Fruit fly (Drosophila melanogaster): Measurements from ENCODE around the gene Aasdh.

Gene Aasdh

DNA sequence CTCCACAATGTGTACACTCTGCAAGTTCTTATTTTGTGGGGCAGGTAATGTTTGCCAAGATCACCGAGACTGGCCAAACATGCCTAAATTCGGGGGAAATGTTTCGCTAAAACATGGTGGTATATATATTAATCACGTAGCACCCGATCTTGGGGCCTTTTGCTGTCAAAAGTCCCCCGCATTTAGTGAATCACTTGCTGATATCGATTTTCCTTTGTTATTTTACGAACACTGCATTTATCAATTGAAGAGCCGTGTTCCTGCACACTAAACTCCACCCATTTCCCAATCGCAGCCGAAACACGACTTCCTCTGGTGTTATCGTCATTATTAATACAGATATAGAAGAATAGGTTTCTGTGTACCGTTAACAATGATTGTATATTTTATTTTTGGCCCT lies 27.7 kb downstream of the Aasdh start:
- TF ChIP-seq Abd-B (GFP tag; optimal IDR thresholded peaks at IDR 0.05), result no peak
- TF ChIP-seq dl (GFP tag; optimal IDR thresholded peaks at IDR 0.05; ENCODE audit: insufficient read depth in 1 of 2, partially characterized antibody in 2 of 2), result no peak
- no peak for TF ChIP-seq Rel (GFP tag; optimal IDR thresholded peaks at IDR 0.05)
- TF ChIP-seq Rel (tag; optimal IDR thresholded peaks at IDR 0.05), result peak; percentile 92

DNA sequence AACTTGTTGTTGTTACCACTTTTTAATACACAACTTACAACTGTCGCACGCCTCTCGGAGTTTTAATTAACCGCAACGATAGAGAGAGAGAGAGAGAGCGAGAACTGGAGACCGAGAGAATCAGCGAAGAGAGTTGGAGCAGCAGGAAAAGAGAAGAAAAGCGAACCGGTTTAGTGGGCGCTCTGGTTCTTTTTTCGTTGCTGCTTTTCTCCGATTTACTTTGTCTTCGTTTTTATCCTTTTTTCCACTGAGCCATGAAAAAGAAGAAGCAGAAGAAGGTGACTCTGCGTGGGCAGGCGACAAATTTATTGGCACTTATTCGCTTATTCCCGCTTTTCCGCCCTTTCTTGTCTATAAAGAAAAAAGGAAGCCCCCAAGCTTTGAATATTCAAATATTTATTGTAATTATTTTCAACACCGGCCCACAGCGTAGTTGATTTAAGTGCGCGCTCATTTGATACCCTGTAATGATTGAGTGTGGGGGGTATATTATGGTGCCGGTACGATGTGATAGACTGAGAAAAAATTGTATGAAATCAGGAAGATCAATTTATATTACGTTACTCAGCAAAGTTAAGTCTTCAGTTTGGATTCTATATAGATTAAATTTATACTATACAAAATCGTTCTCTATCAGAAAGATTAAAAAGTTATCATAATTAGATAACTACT lies 29.0 kb downstream of the Aasdh start:
- TF ChIP-seq Dfd (GFP tag; optimal IDR thresholded peaks at IDR 0.05) (no peak), Sp1 (GFP tag; optimal IDR thresholded peaks at IDR 0.05) (no peak), CG9705 (GFP tag; optimal IDR thresholded peaks at IDR 0.05) (no peak), usp (GFP tag; optimal IDR thresholded peaks at IDR 0.05) (no peak), Dif (GFP tag; optimal IDR thresholded peaks at IDR 0.05; ENCODE audit: partially characterized antibody) (peak; percentile 76), Jra (GFP tag; optimal IDR thresholded peaks at IDR 0.05) (no peak), Hnf4 (GFP tag; optimal IDR thresholded peaks at IDR 0.05) (no peak), Abd-B (GFP tag; optimal IDR thresholded peaks at IDR 0.05) (no peak), woc (GFP tag; optimal IDR thresholded peaks at IDR 0.05) (no peak), brk (GFP tag; optimal IDR thresholded peaks at IDR 0.05) (no peak), ey (GFP tag; optimal IDR thresholded peaks at IDR 0.05) (no peak), dl (GFP tag; optimal IDR thresholded peaks at IDR 0.05; ENCODE audit: insufficient read depth in 1 of 2, partially characterized antibody in 2 of 2) (peak; percentile 31 to 83), Vsx2 (GFP tag; optimal IDR thresholded peaks at IDR 0.05; ENCODE audit: partially characterized antibody) (peak; percentile 76), foxo (GFP tag; optimal IDR thresholded peaks at IDR 0.05) (no peak), psq (GFP tag; optimal IDR thresholded peaks at IDR 0.05) (peak; percentile 59), sv (GFP tag; optimal IDR thresholded peaks at IDR 0.05) (no peak), CrebA (GFP tag; optimal IDR thresholded peaks at IDR 0.05; ENCODE audit: borderline replicate concordance) (no peak), pan (optimal IDR thresholded peaks at IDR 0.05) (no peak)

DNA sequence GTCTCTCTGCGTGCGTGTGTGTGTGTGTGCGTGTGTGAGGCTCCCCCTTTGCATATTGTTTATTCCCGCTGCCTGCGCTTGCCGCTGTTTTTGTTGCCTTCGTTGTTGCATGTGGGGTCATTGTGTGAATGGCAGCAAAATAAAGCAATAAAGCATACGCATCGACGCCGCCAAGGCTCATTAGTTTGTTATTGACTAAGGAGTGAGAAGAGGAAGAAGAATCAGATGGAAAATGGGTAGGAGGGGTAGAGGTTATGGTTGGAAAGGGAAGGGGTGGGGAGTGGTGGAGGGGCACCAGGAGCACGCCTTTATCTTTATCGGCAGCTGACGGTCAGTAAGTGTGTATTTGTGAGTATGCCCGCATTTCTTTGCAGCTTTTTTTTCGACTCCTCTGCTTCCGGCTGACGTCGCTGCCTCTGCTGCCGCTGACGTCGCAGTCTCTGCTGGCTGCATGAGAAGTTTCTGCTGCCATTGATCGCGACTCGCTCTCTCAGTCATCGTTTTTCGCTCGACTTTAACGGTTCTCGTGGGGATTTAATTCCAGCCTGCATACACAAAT lies 29.9 kb downstream of the Aasdh start:
- no peak for TF ChIP-seq Hr78 (GFP tag; optimal IDR thresholded peaks at IDR 0.05)
- no peak for TF ChIP-seq usp (GFP tag; optimal IDR thresholded peaks at IDR 0.05)
- TF ChIP-seq h (GFP tag; optimal IDR thresholded peaks at IDR 0.05), result no peak
- no peak for TF ChIP-seq dsf (GFP tag; optimal IDR thresholded peaks at IDR 0.05; ENCODE audit: borderline replicate concordance)
- peak; percentile 21 for TF ChIP-seq Dfd (GFP tag; optimal IDR thresholded peaks at IDR 0.05)
- TF ChIP-seq sv (GFP tag; optimal IDR thresholded peaks at IDR 0.05), result no peak
- no peak for TF ChIP-seq Dif (GFP tag; optimal IDR thresholded peaks at IDR 0.05; ENCODE audit: partially characterized antibody)
- TF ChIP-seq sage (GFP tag; optimal IDR thresholded peaks at IDR 0.05), result no peak
- TF ChIP-seq GATAd (GFP tag; optimal IDR thresholded peaks at IDR 0.05), result no peak
- no peak for TF ChIP-seq Abd-B (GFP tag; optimal IDR thresholded peaks at IDR 0.05)
- TF ChIP-seq Sp1 (GFP tag; optimal IDR thresholded peaks at IDR 0.05), result peak; percentile 27
- no peak for TF ChIP-seq Jra (GFP tag; optimal IDR thresholded peaks at IDR 0.05)
- TF ChIP-seq ey (GFP tag; optimal IDR thresholded peaks at IDR 0.05), result no peak
- no peak for TF ChIP-seq br (GFP tag; optimal IDR thresholded peaks at IDR 0.05)
- TF ChIP-seq psq (GFP tag; optimal IDR thresholded peaks at IDR 0.05), result peak; percentile 85
- TF ChIP-seq brk (GFP tag; optimal IDR thresholded peaks at IDR 0.05), result no peak
- peak in 1 of 2 experiments; percentile 24 for TF ChIP-seq dl (GFP tag; optimal IDR thresholded peaks at IDR 0.05; ENCODE audit: insufficient read depth in 1 of 2, partially characterized antibody in 2 of 2)
- no peak for TF ChIP-seq rgr (GFP tag; optimal IDR thresholded peaks at IDR 0.05)
- TF ChIP-seq foxo (GFP tag; optimal IDR thresholded peaks at IDR 0.05), result no peak
- TF ChIP-seq Mio (GFP tag; optimal IDR thresholded peaks at IDR 0.05), result no peak
- TF ChIP-seq Vsx2 (GFP tag; optimal IDR thresholded peaks at IDR 0.05; ENCODE audit: partially characterized antibody), result no peak
- TF ChIP-seq pan (optimal IDR thresholded peaks at IDR 0.05), result no peak
- TF ChIP-seq Rel (GFP tag; optimal IDR thresholded peaks at IDR 0.05), result no peak
- peak; percentile 89 for TF ChIP-seq Rel (tag; optimal IDR thresholded peaks at IDR 0.05)
- TF ChIP-seq Hr83 (GFP tag; optimal IDR thresholded peaks at IDR 0.05; ENCODE audit: poor library complexity, severe bottlenecking), result no peak
- TF ChIP-seq jim (GFP tag; optimal IDR thresholded peaks at IDR 0.05), result no peak
- TF ChIP-seq dmrt93B (GFP tag; optimal IDR thresholded peaks at IDR 0.05), result no peak
- no peak for TF ChIP-seq CG9705 (GFP tag; optimal IDR thresholded peaks at IDR 0.05)
